Fruit fly (Drosophila melanogaster): ENCODE data around the gene zormin.

dm6 chr3L:2119002-2119401 lies 32.5 kb downstream of the zormin start:
- TF ChIP-seq CTCF (optimal IDR thresholded peaks at IDR 0.05) (no peak), CG8478 (optimal IDR thresholded peaks at IDR 0.05) (no peak)

Data from S2 (cell line).